Worm (Caenorhabditis elegans): Measurements from ENCODE around the gene sqrd-1.

ce11 chrIV:14228069-14228468 is 8.4 kb downstream of the sqrd-1 start, which contains the start of gene F02H6.7:
- TF ChIP-seq blmp-1 (tag; optimal IDR thresholded peaks at IDR 0.05): no peak
- TF ChIP-seq ham-2 (GFP tag; optimal IDR thresholded peaks at IDR 0.05): no peak
- no peak for TF ChIP-seq unc-62 (GFP tag; optimal IDR thresholded peaks at IDR 0.05)
- TF ChIP-seq elt-3 (tag; optimal IDR thresholded peaks at IDR 0.05): no peak
- no peak for TF ChIP-seq nhr-76 (tag; optimal IDR thresholded peaks at IDR 0.05)
- TF ChIP-seq mep-1 (tag; optimal IDR thresholded peaks at IDR 0.05): no peak
- no peak for TF ChIP-seq lsy-2 (tag; optimal IDR thresholded peaks at IDR 0.05)
